Worm (Caenorhabditis elegans) whole organism, young adult: Measurements from ENCODE around the gene swt-4.

Source experiments
- B0035.1 ChIP-seq: sonication (generic microtip); optimal IDR thresholded peaks from 2 replicates; lab custom pipeline; 2016; ENCODE audit warnings: missing genetic modification characterization, mild to moderate bottlenecking, missing compliant biosample characterization, missing genotype, missing genetic modification reagents
- C17E4.6 ChIP-seq: fragments of 200-800 bp; sonication (Bioruptor generic); IDR thresholded peaks from 2 replicates; pipeline ENCODE4 v1.3.6; 2022; ENCODE audit warnings: missing genetic modification reagents, missing genetic modification characterization, missing compliant biosample characterization
- F22D6.2 ChIP-seq: sonication (generic microtip); optimal IDR thresholded peaks from 2 replicates; lab custom pipeline; 2016; ENCODE audit warnings: mild to moderate bottlenecking, missing genetic modification characterization, missing compliant biosample characterization
- F37B4.10 ChIP-seq: fragments of 200-800 bp; sonication (Bioruptor generic); IDR thresholded peaks from 2 replicates; pipeline ENCODE4 v1.3.6; 2022; ENCODE audit warnings: missing genetic modification characterization, missing compliant biosample characterization
- F39B2.1 ChIP-seq: fragments of 200-800 bp; sonication (Bioruptor generic); IDR thresholded peaks from 2 replicates; pipeline ENCODE4 v1.3.6; 2022; ENCODE audit warnings: missing genetic modification reagents, missing genetic modification characterization, missing compliant biosample characterization
- F52B5.7 ChIP-seq: sonication (generic microtip); optimal IDR thresholded peaks from 2 replicates; lab custom pipeline; 2016; ENCODE audit warnings: mild to moderate bottlenecking, missing genetic modification characterization, missing compliant biosample characterization
- F55B11.4 ChIP-seq: sonication (generic microtip); optimal IDR thresholded peaks from 2 replicates; lab custom pipeline; 2016; ENCODE audit warnings: missing compliant biosample characterization, missing genetic modification characterization, borderline replicate concordance; ENCODE audit not compliant: insufficient read depth
- F57A8.1 ChIP-seq: fragments of 200-800 bp; sonication (Bioruptor generic); optimal IDR thresholded peaks from 2 replicates; lab custom pipeline; 2018; ENCODE audit warnings: mild to moderate bottlenecking, missing genetic modification characterization, moderate library complexity, missing compliant biosample characterization
- T26A5.8 ChIP-seq: sonication (generic microtip); optimal IDR thresholded peaks from 2 replicates; lab custom pipeline; 2016; ENCODE audit warnings: missing genetic modification characterization, missing compliant biosample characterization
- Y53F4B.3 ChIP-seq: fragments of 200-800 bp; sonication (Bioruptor generic); IDR thresholded peaks from 2 replicates; pipeline ENCODE4 v1.3.6; 2022; ENCODE audit warnings: missing genetic modification reagents, missing genetic modification characterization, missing compliant biosample characterization
- Y53G8AR.9 ChIP-seq: fragments of 200-800 bp; sonication (Bioruptor generic); conservative IDR thresholded peaks from 2 replicates; pipeline ENCODE4 v1.3.6; 2022; ENCODE audit warnings: missing genetic modification reagents, missing genetic modification characterization, missing compliant biosample characterization
- Y56A3A.18 ChIP-seq: fragments of 200-800 bp; sonication (Bioruptor generic); IDR thresholded peaks from 2 replicates; pipeline ENCODE4 v1.3.6; 2022; ENCODE audit warnings: missing genetic modification reagents, missing genetic modification characterization, missing compliant biosample characterization
- Y95B8A.8 ChIP-seq: fragments of 200-800 bp; sonication (Bioruptor generic); IDR thresholded peaks from 2 replicates; pipeline ENCODE4 v1.3.6; 2022; ENCODE audit warnings: missing genetic modification reagents, missing genetic modification characterization, missing compliant biosample characterization
- ama-1 ChIP-seq, 3 experiments: fragments of 150-350 bp in 1 of 3; sonication (generic microtip) in 2 of 3; optimal IDR thresholded peaks; 2 replicates each; lab custom pipeline; 2014 to 2018; ENCODE audit warnings: missing biosample characterization in 2 of 3, missing genetic modification characterization in 2 of 3, missing genetic modification reagents in 2 of 3
- aptf-2 ChIP-seq: fragments of 200-800 bp; sonication (Bioruptor generic); conservative IDR thresholded peaks from 2 replicates; pipeline ENCODE4 v1.3.6; 2022; ENCODE audit warnings: missing genetic modification reagents, missing genetic modification characterization, missing compliant biosample characterization
- attf-3 ChIP-seq: fragments of 200-800 bp; sonication (Bioruptor generic); conservative IDR thresholded peaks from 2 replicates; pipeline ENCODE4 v1.3.6; 2022; ENCODE audit warnings: missing genetic modification reagents, missing genetic modification characterization, missing compliant biosample characterization
- attf-5 ChIP-seq: fragments of 200-800 bp; sonication (Bioruptor generic); optimal IDR thresholded peaks from 2 replicates; lab custom pipeline; 2018; ENCODE audit warnings: mild to moderate bottlenecking, missing genetic modification characterization, missing compliant biosample characterization
- attf-6 ChIP-seq: fragments of 200-800 bp; sonication (Bioruptor generic); IDR thresholded peaks from 2 replicates; pipeline ENCODE4 v1.3.6; 2022; ENCODE audit warnings: missing genetic modification reagents, missing genetic modification characterization, missing compliant biosample characterization
- bed-2 ChIP-seq: fragments of 200-800 bp; sonication (Bioruptor generic); IDR thresholded peaks from 2 replicates; pipeline ENCODE4 v1.3.6; 2022; ENCODE audit warnings: missing genetic modification reagents, missing genetic modification characterization, missing compliant biosample characterization
- ccch-3 ChIP-seq: fragments of 200-800 bp; sonication (Bioruptor generic); optimal IDR thresholded peaks from 2 replicates; lab custom pipeline; 2018; ENCODE audit warnings: mild to moderate bottlenecking, missing genetic modification characterization, missing compliant biosample characterization
- ceh-91 ChIP-seq: fragments of 200-800 bp; sonication (Bioruptor generic); IDR thresholded peaks from 2 replicates; pipeline ENCODE4 v1.3.6; 2022; ENCODE audit warnings: missing genetic modification reagents, missing genetic modification characterization, missing compliant biosample characterization
- chd-7 ChIP-seq: sonication (generic microtip); optimal IDR thresholded peaks from 2 replicates; lab custom pipeline; 2016; ENCODE audit warnings: mild to moderate bottlenecking, missing genetic modification characterization, moderate library complexity, missing compliant biosample characterization
- dox-1 ChIP-seq: fragments of 200-800 bp; sonication (Bioruptor generic); IDR thresholded peaks from 2 replicates; pipeline ENCODE4 v1.3.6; 2022; ENCODE audit warnings: missing genetic modification reagents, missing genetic modification characterization, missing compliant biosample characterization
- dpl-1 ChIP-seq: fragments of 150-350 bp; optimal IDR thresholded peaks from 2 replicates; lab custom pipeline; 2014; ENCODE audit warnings: missing biosample characterization, missing genetic modification reagents, missing genetic modification characterization
- egl-18 ChIP-seq: fragments of 200-800 bp; sonication (Bioruptor generic); IDR thresholded peaks from 2 replicates; pipeline ENCODE4 v1.3.6; 2022; ENCODE audit warnings: missing genetic modification reagents, missing genetic modification characterization, missing compliant biosample characterization
- egrh-3 ChIP-seq: fragments of 200-800 bp; sonication (Bioruptor generic); IDR thresholded peaks from 2 replicates; pipeline ENCODE4 v1.3.6; 2022; ENCODE audit warnings: missing genetic modification reagents, missing genetic modification characterization, missing compliant biosample characterization
- ekl-4 ChIP-seq: fragments of 200-800 bp; sonication (Bioruptor generic); IDR thresholded peaks from 2 replicates; pipeline ENCODE4 v1.3.6; 2022; ENCODE audit warnings: missing genetic modification reagents, missing genetic modification characterization, missing compliant biosample characterization
- gei-17 ChIP-seq: fragments of 200-800 bp; sonication (Bioruptor generic); optimal IDR thresholded peaks from 2 replicates; lab custom pipeline; 2018; ENCODE audit warnings: mild to moderate bottlenecking, missing genetic modification characterization, missing compliant biosample characterization
- him-1 ChIP-seq: sonication (generic microtip); optimal IDR thresholded peaks from 2 replicates; lab custom pipeline; 2016; ENCODE audit warnings: missing genotype, missing genetic modification reagents, missing genetic modification characterization, missing compliant biosample characterization
- hmg-20 ChIP-seq: fragments of 200-800 bp; sonication (Bioruptor generic); IDR thresholded peaks from 2 replicates; pipeline ENCODE4 v1.3.6; 2022; ENCODE audit warnings: missing genetic modification reagents, missing genetic modification characterization, missing compliant biosample characterization
- lin-35 ChIP-seq, 3 experiments: fragments of 150-350 bp in 2 of 3; sonication (generic microtip) in 1 of 3; optimal IDR thresholded peaks; 2 replicates each; lab custom pipeline; 2014 to 2018; ENCODE audit warnings: missing biosample characterization in 3 of 3, missing genetic modification characterization in 3 of 3, missing genetic modification reagents in 3 of 3
- madf-10 ChIP-seq: sonication (generic microtip); optimal IDR thresholded peaks from 2 replicates; lab custom pipeline; 2016; ENCODE audit warnings: mild to moderate bottlenecking, missing genetic modification characterization, missing compliant biosample characterization
- madf-6 ChIP-seq: fragments of 200-800 bp; sonication (Bioruptor generic); IDR thresholded peaks from 2 replicates; pipeline ENCODE4 v1.3.6; 2022; ENCODE audit warnings: missing genetic modification reagents, missing genetic modification characterization, missing compliant biosample characterization
- mcd-1 ChIP-seq: fragments of 200-800 bp; sonication (Bioruptor generic); IDR thresholded peaks from 2 replicates; pipeline ENCODE4 v1.3.6; 2022; ENCODE audit warnings: missing genetic modification reagents, missing genetic modification characterization, missing compliant biosample characterization
- mel-28 ChIP-seq: sonication (generic microtip); optimal IDR thresholded peaks from 2 replicates; lab custom pipeline; 2016; ENCODE audit warnings: borderline replicate concordance, mild to moderate bottlenecking, missing genetic modification characterization, missing compliant biosample characterization
- mes-4 ChIP-seq: sonication (generic microtip); optimal IDR thresholded peaks from 2 replicates; lab custom pipeline; 2016; ENCODE audit warnings: missing genotype, missing genetic modification characterization, missing compliant biosample characterization
- mxl-1 ChIP-seq: sonication (generic microtip); optimal IDR thresholded peaks from 2 replicates; lab custom pipeline; 2016; ENCODE audit warnings: missing genetic modification characterization, missing compliant biosample characterization
- nhr-27 ChIP-seq: fragments of 200-800 bp; sonication (Bioruptor generic); optimal IDR thresholded peaks from 2 replicates; lab custom pipeline; 2018; ENCODE audit warnings: mild to moderate bottlenecking, missing genetic modification characterization, moderate library complexity, missing compliant biosample characterization
- nhr-90 ChIP-seq: sonication (generic microtip); optimal IDR thresholded peaks from 2 replicates; lab custom pipeline; 2016; ENCODE audit warnings: missing genotype, mild to moderate bottlenecking, missing genetic modification characterization, missing compliant biosample characterization
- pbrm-1 ChIP-seq: fragments of 200-800 bp; sonication (Bioruptor generic); IDR thresholded peaks from 2 replicates; pipeline ENCODE4 v1.3.6; 2022; ENCODE audit warnings: missing genetic modification reagents, missing genetic modification characterization, missing compliant biosample characterization
- sdz-38 ChIP-seq: sonication (generic microtip); optimal IDR thresholded peaks from 2 replicates; lab custom pipeline; 2016; ENCODE audit warnings: missing genotype, missing genetic modification characterization, missing compliant biosample characterization
- sea-2 ChIP-seq: fragments of 200-800 bp; sonication (Bioruptor generic); IDR thresholded peaks from 2 replicates; pipeline ENCODE4 v1.3.6; 2022; ENCODE audit warnings: missing genetic modification characterization, missing compliant biosample characterization
- snpc-4 ChIP-seq, 5 experiments: fragments of 150-350 bp in 1 of 5; sonication (generic microtip) in 4 of 5; optimal IDR thresholded peaks; 2 replicates each; lab custom pipeline; 2014 to 2018; ENCODE audit warnings: missing genetic modification characterization in 5 of 5, missing biosample characterization in 3 of 5, antibody characterized with exemption in 2 of 5, mild to moderate bottlenecking in 2 of 5, missing compliant biosample characterization in 2 of 5, missing genotype in 2 of 5, moderate library complexity in 2 of 5, missing genetic modification reagents in 1 of 5
- tbx-9 ChIP-seq: sonication (generic microtip); optimal IDR thresholded peaks from 2 replicates; lab custom pipeline; 2016; ENCODE audit warnings: borderline replicate concordance, missing genetic modification characterization, inconsistent platforms, missing compliant biosample characterization
- unc-62 ChIP-seq: fragments of 150-350 bp; optimal IDR thresholded peaks from 2 replicates; lab custom pipeline; 2014; ENCODE audit warnings: missing biosample characterization, missing genetic modification reagents, missing genetic modification characterization
- zfh-2 ChIP-seq: fragments of 200-800 bp; sonication (Bioruptor generic); conservative IDR thresholded peaks from 2 replicates; pipeline ENCODE4 v1.3.6; 2022; ENCODE audit warnings: missing genetic modification reagents, missing genetic modification characterization, missing compliant biosample characterization
- ztf-28 ChIP-seq: fragments of 200-800 bp; sonication (Bioruptor generic); IDR thresholded peaks from 2 replicates; pipeline ENCODE4 v1.3.6; 2022; ENCODE audit warnings: missing genetic modification reagents, missing genetic modification characterization, missing compliant biosample characterization

Gene swt-4

ce11 chrIII:10621208-10621607, 7.7 kb downstream of the swt-4 start, which contains the start of the genes lron-10 and hpr-9 (continued):
- TF ChIP-seq Y95B8A.8 (GFP tag; lab: Robert Waterston, UW) (peak; percentile 48; the same call in 1 of the 2 replicates), ceh-91 (GFP tag; lab: Robert Waterston, UW) (peak; percentile 49), unc-62 (GFP tag; lab: Kevin White, UChicago) (no peak), madf-10 (peak; percentile 73), dox-1 (GFP tag; lab: Robert Waterston, UW) (no peak; the same call in 1 of the 2 replicates), F22D6.2 (tag; lab: Kevin White, UChicago) (peak; percentile 72), egl-18 (GFP tag; lab: Robert Waterston, UW) (0 out of 2 replicates have a peak, but pooled peaks have one; percentile 23), F57A8.1 (GFP tag; lab: Kevin White, UChicago) (no peak), ztf-28 (GFP tag; lab: Robert Waterston, UW) (0 out of 2 replicates have a peak, but pooled peaks have one; percentile 58), dpl-1 (GFP tag; lab: Kevin White, UChicago) (peak; percentile 17), lin-35 (GFP tag; optimal IDR thresholded peaks at IDR 0.05; lab: Kevin White, UChicago) (peak in 1 of 3 experiments; percentile 73), snpc-4 (GFP tag; optimal IDR thresholded peaks at IDR 0.05; lab: Kevin White, UChicago) (no peak), snpc-4 (tag; optimal IDR thresholded peaks at IDR 0.05; lab: Kevin White, UChicago) (peak in 2 of 4 experiments; percentile 14 to 32), mes-4 (tag; lab: Kevin White, UChicago) (no peak), nhr-90 (tag; lab: Kevin White, UChicago) (no peak), Y56A3A.18 (GFP tag; lab: Robert Waterston, UW) (no peak), pbrm-1 (GFP tag; lab: Robert Waterston, UW) (peak; percentile 59; the same call in 1 of the 2 replicates), zfh-2 (GFP tag; lab: Robert Waterston, UW) (peak; percentile 60), T26A5.8 (tag; lab: Kevin White, UChicago) (no peak), tbx-9 (tag; lab: Kevin White, UChicago) (no peak), ama-1 (optimal IDR thresholded peaks at IDR 0.05; lab: Kevin White, UChicago) (no peak), ama-1 (GFP tag; optimal IDR thresholded peaks at IDR 0.05; lab: Kevin White, UChicago) (no peak), F37B4.10 (GFP tag; lab: Robert Waterston, UW) (no peak), F52B5.7 (tag; lab: Kevin White, UChicago) (no peak), bed-2 (GFP tag; lab: Robert Waterston, UW) (peak; percentile 82; the same call in 1 of the 2 replicates), sea-2 (0 out of 2 replicates have a peak, but pooled peaks have one; percentile 31), madf-6 (GFP tag; lab: Robert Waterston, UW) (peak; percentile 78), F39B2.1 (no peak), chd-7 (tag; lab: Kevin White, UChicago) (peak; percentile 79), gei-17 (no peak), sdz-38 (tag; lab: Kevin White, UChicago) (no peak), ccch-3 (GFP tag; lab: Kevin White, UChicago) (peak; percentile 6), attf-6 (GFP tag; lab: Robert Waterston, UW) (no peak), hmg-20 (GFP tag; lab: Robert Waterston, UW) (0 out of 2 replicates have a peak, but pooled peaks have one; percentile 40), Y53G8AR.9 (GFP tag; lab: Robert Waterston, UW) (peak; percentile 73; the same call in 1 of the 2 replicates), C17E4.6 (GFP tag; lab: Robert Waterston, UW) (0 out of 2 replicates have a peak, but pooled peaks have one; percentile 64), ekl-4 (no peak; the same call in 1 of the 2 replicates), egrh-3 (no peak; the same call in 1 of the 2 replicates), mel-28 (tag; lab: Kevin White, UChicago) (peak; percentile 69), attf-3 (GFP tag; lab: Robert Waterston, UW) (no peak), attf-5 (GFP tag; lab: Kevin White, UChicago) (peak; percentile 66), him-1 (tag; lab: Kevin White, UChicago) (peak; percentile 58), Y53F4B.3 (GFP tag; lab: Robert Waterston, UW) (no peak), mxl-1 (tag; lab: Kevin White, UChicago) (no peak), aptf-2 (peak; percentile 67; the same call in 1 of the 2 replicates), F55B11.4 (no peak), mcd-1 (GFP tag; lab: Robert Waterston, UW) (peak; percentile 82), B0035.1 (tag; lab: Kevin White, UChicago) (no peak), nhr-27 (tag; lab: Kevin White, UChicago) (peak; percentile 45)
